Worm (Caenorhabditis elegans): ENCODE data around the gene Y72A10A.1.

The Y72A10A.1 gene

DNA sequence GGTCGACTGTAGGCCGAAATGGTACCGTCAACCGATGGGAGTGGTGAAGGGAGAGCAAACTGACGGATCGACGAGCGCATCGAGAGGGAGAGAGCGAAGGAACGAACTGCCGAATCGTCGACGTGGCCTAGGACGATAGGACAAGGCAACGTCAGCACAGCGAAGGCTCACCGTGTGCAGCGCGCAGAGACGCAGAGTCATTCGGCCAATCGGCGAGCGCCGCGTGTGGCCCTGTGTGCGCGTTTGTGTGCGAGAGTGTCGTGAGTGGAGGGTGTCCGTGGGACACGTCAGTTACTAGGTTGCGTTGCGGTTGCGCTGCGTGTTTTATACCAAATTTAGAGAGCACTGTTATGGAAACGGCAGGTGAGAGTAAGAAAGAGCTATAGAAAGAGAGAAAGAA, 46.2 kb downstream of the Y72A10A.1 start, which contains the start of gene hsp-3 (continued):
- TF ChIP-seq hlh-11 (tag; optimal IDR thresholded peaks at IDR 0.05) (peak; percentile 99), zfp-2 (tag; optimal IDR thresholded peaks at IDR 0.05) (peak; percentile 74), ceh-62 (tag; optimal IDR thresholded peaks at IDR 0.05) (no peak), egl-27 (tag; optimal IDR thresholded peaks at IDR 0.05) (no peak), nhr-48 (tag; optimal IDR thresholded peaks at IDR 0.05) (peak; percentile 91), daf-12 (tag; optimal IDR thresholded peaks at IDR 0.05) (no peak), zfp-3 (GFP tag; conservative IDR thresholded peaks at IDR 0.05) (peak; percentile 94), ceh-82 (tag; optimal IDR thresholded peaks at IDR 0.05) (no peak), attf-4 (tag; optimal IDR thresholded peaks at IDR 0.05) (no peak), F26F4.8 (GFP tag; conservative IDR thresholded peaks at IDR 0.05) (no peak), zip-11 (GFP tag; IDR thresholded peaks at IDR 0.05) (0 out of 2 replicates have a peak, but pooled peaks have one; percentile 15), lin-39 (tag; optimal IDR thresholded peaks at IDR 0.05) (no peak), daf-19 (GFP tag; conservative IDR thresholded peaks at IDR 0.05) (no peak), mxl-2 (GFP tag; conservative IDR thresholded peaks at IDR 0.05) (peak; percentile 67), Y48G9A.11 (GFP tag; IDR thresholded peaks at IDR 0.05) (peak; percentile 47; the same call in 1 of the 2 replicates), lin-1 (GFP tag; IDR thresholded peaks at IDR 0.05) (peak; percentile 98), dpl-1 (GFP tag; optimal IDR thresholded peaks at IDR 0.05) (peak; percentile 79), unc-130 (GFP tag; optimal IDR thresholded peaks at IDR 0.05) (peak; percentile 6), nhr-111 (GFP tag; optimal IDR thresholded peaks at IDR 0.05) (no peak), snpc-1.2 (GFP tag; IDR thresholded peaks at IDR 0.05) (no peak), lin-13 (GFP tag; optimal IDR thresholded peaks at IDR 0.05) (peak; percentile 96), R02D3.7 (tag; optimal IDR thresholded peaks at IDR 0.05) (no peak), php-3 (GFP tag; IDR thresholded peaks at IDR 0.05) (peak; percentile 95), nhr-102 (tag; optimal IDR thresholded peaks at IDR 0.05) (peak; percentile 95), vab-7 (GFP tag; IDR thresholded peaks at IDR 0.05) (peak; percentile 83), spr-1 (tag; optimal IDR thresholded peaks at IDR 0.05) (peak; percentile 88), nhr-6 (tag; optimal IDR thresholded peaks at IDR 0.05) (peak; percentile 96), set-16 (GFP tag; IDR thresholded peaks at IDR 0.05) (peak; percentile 100), jun-1 (tag; optimal IDR thresholded peaks at IDR 0.05) (peak; percentile 92), F44E2.7 (GFP tag; IDR thresholded peaks at IDR 0.05) (0 out of 2 replicates have a peak, but pooled peaks have one; percentile 42), aly-2 (tag; optimal IDR thresholded peaks at IDR 0.05) (no peak), ceh-20 (GFP tag; IDR thresholded peaks at IDR 0.05) (peak; percentile 96), nhr-41 (GFP tag; IDR thresholded peaks at IDR 0.05) (peak; percentile 97), snpc-4 (tag; optimal IDR thresholded peaks at IDR 0.05) (peak; percentile 37)

DNA sequence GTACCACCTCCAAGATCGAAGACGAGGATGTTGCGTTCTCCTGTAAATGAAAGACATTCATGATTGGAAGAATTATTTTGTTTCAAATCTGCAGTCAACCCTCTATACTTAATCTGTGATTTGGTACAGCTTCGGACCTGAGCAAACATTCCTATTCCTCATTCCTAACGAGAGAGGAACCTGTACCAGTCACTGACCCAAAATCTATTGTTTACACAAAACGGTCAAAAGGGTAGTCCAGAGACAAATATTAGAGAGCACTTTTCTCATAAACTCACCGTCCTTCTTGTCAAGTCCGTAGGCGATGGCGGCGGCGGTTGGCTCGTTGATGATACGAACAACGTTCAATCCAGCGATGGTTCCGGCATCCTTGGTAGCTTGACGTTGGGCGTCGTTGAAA, 47.4 kb downstream of the Y72A10A.1 start:
- TF ChIP-seq zip-2 (tag; optimal IDR thresholded peaks at IDR 0.05) (no peak), daf-16 (GFP tag; optimal IDR thresholded peaks at IDR 0.05) (no peak), daf-16 (tag; optimal IDR thresholded peaks at IDR 0.05) (peak; percentile 7), dpl-1 (GFP tag; optimal IDR thresholded peaks at IDR 0.05) (no peak), dve-1 (tag; optimal IDR thresholded peaks at IDR 0.05; ENCODE audit: insufficient read depth) (no peak), aha-1 (tag) (peak; percentile 95), ZK546.5 (tag; optimal IDR thresholded peaks at IDR 0.05) (no peak), Y48G9A.11 (GFP tag; IDR thresholded peaks at IDR 0.05) (no peak), lir-3 (tag; optimal IDR thresholded peaks at IDR 0.05) (no peak), lin-38 (GFP tag; IDR thresholded peaks at IDR 0.05) (no peak), ztf-7 (tag; optimal IDR thresholded peaks at IDR 0.05) (no peak), pha-4 (GFP tag; IDR thresholded peaks at IDR 0.05) (no peak), pha-4 (tag; optimal IDR thresholded peaks at IDR 0.05) (no peak)
